Worm (Caenorhabditis elegans) whole organism, L2 larva: ENCODE results near the gene T06D4.1.

ENCODE experiments used
- lin-11 ChIP-seq: fragments of 150-350 bp; sonication (generic microtip); optimal IDR thresholded peaks from 2 replicates; lab custom pipeline; 2014; ENCODE audit warnings: missing biosample characterization, missing genetic modification characterization, inconsistent platforms, mixed read lengths
- nhr-77 ChIP-seq: fragments of 150-350 bp; optimal IDR thresholded peaks from 2 replicates; lab custom pipeline; 2014; ENCODE audit warnings: missing biosample characterization, missing genetic modification characterization

- no peak for TF ChIP-seq nhr-77 (tag; lab: Kevin White, UChicago)
- no peak for TF ChIP-seq lin-11 (tag; lab: Kevin White, UChicago)
These were observed 14.5 kb upstream of the T06D4.1 start, which contains the start of gene Y49F6C.6 for ce11 chrII:3367100-3367499.
